Worm (Caenorhabditis elegans) whole organism, L3 larva: ENCODE data around the gene Y37D8A.26.

ENCODE experiments used
- R02D3.7 ChIP-seq: fragments of 150-350 bp; optimal IDR thresholded peaks from 2 replicates; lab custom pipeline; 2014; ENCODE audit warnings: missing biosample characterization, missing genetic modification characterization
- ZK546.5 ChIP-seq: sonication (generic microtip); optimal IDR thresholded peaks from 2 replicates; lab custom pipeline; 2017; ENCODE audit warnings: missing biosample characterization, missing genetic modification characterization
- aly-2 ChIP-seq: fragments of 150-350 bp; optimal IDR thresholded peaks from 2 replicates; lab custom pipeline; 2014; ENCODE audit warnings: missing biosample characterization, missing genetic modification characterization
- ama-1 ChIP-seq: fragments of 150-350 bp; optimal IDR thresholded peaks from 2 replicates; lab custom pipeline; 2018
- ceh-16 ChIP-seq: sonication (generic microtip); optimal IDR thresholded peaks from 2 replicates; lab custom pipeline; 2017; ENCODE audit warnings: missing biosample characterization, missing genetic modification characterization
- ceh-28 ChIP-seq: fragments of 150-350 bp; optimal IDR thresholded peaks from 2 replicates; lab custom pipeline; 2014; ENCODE audit warnings: missing biosample characterization, missing genetic modification reagents, missing genetic modification characterization
- ceh-82 ChIP-seq: fragments of 150-350 bp; optimal IDR thresholded peaks from 2 replicates; lab custom pipeline; 2014; ENCODE audit warnings: missing biosample characterization, missing genetic modification characterization
- daf-12 ChIP-seq: fragments of 150-350 bp; optimal IDR thresholded peaks from 2 replicates; lab custom pipeline; 2014; ENCODE audit warnings: missing biosample characterization, missing genetic modification reagents, missing genetic modification characterization
- elt-1 ChIP-seq: fragments of 150-350 bp; optimal IDR thresholded peaks from 2 replicates; lab custom pipeline; 2014; ENCODE audit warnings: missing biosample characterization, missing genetic modification characterization
- elt-2 ChIP-seq: sonication (generic microtip); optimal IDR thresholded peaks from 2 replicates; lab custom pipeline; 2016; ENCODE audit warnings: missing genetic modification reagents, mild to moderate bottlenecking, missing genetic modification characterization, missing compliant biosample characterization
- elt-3 ChIP-seq, 3 experiments: fragments of 150-350 bp in 1 of 3; sonication (generic microtip) in 2 of 3; optimal IDR thresholded peaks; 2 replicates in 2 of 3; 4 replicates in 1 of 3; lab custom pipeline; 2014 to 2017; ENCODE audit warnings: missing biosample characterization in 3 of 3, missing genetic modification characterization in 3 of 3
- eor-1 ChIP-seq, 2 experiments: fragments of 150-350 bp; optimal IDR thresholded peaks; 2 replicates each; lab custom pipeline; 2014 to 2018; ENCODE audit warnings: missing biosample characterization in 2 of 2, missing genetic modification characterization in 2 of 2
- fkh-10 ChIP-seq: sonication (generic microtip); optimal IDR thresholded peaks from 2 replicates; lab custom pipeline; 2017; ENCODE audit warnings: missing biosample characterization, missing genetic modification reagents, missing genetic modification characterization
- fkh-2 ChIP-seq: fragments of 150-350 bp; optimal IDR thresholded peaks from 2 replicates; lab custom pipeline; 2014; ENCODE audit warnings: missing biosample characterization, missing genetic modification reagents, missing genetic modification characterization
- hmg-11 ChIP-seq: sonication (generic microtip); optimal IDR thresholded peaks from 2 replicates; lab custom pipeline; 2016; ENCODE audit warnings: missing genetic modification characterization, missing compliant biosample characterization
- lin-15B ChIP-seq: fragments of 150-350 bp; optimal IDR thresholded peaks from 2 replicates; lab custom pipeline; 2014; ENCODE audit warnings: missing biosample characterization, missing genetic modification characterization
- lin-39 ChIP-seq: fragments of 150-350 bp; optimal IDR thresholded peaks from 2 replicates; lab custom pipeline; 2018; ENCODE audit warnings: missing biosample characterization, missing genetic modification reagents, missing genetic modification characterization
- lsy-12 ChIP-seq: sonication (generic microtip); optimal IDR thresholded peaks from 2 replicates; lab custom pipeline; 2016; ENCODE audit warnings: mild to moderate bottlenecking, missing genetic modification characterization, missing compliant biosample characterization
- mdl-1 ChIP-seq: fragments of 150-350 bp; optimal IDR thresholded peaks from 2 replicates; lab custom pipeline; 2014; ENCODE audit warnings: missing biosample characterization, missing genetic modification characterization
- nfya-1 ChIP-seq: sonication (generic microtip); optimal IDR thresholded peaks from 2 replicates; lab custom pipeline; 2017; ENCODE audit warnings: missing genetic modification characterization, mild to moderate bottlenecking, missing compliant biosample characterization, antibody characterized with exemption, moderate library complexity; ENCODE audit not compliant: insufficient read depth
- nhr-12 ChIP-seq: fragments of 150-350 bp; optimal IDR thresholded peaks from 2 replicates; lab custom pipeline; 2014; ENCODE audit warnings: missing biosample characterization, missing genetic modification characterization
- nhr-23 ChIP-seq: fragments of 150-350 bp; optimal IDR thresholded peaks from 2 replicates; lab custom pipeline; 2014; ENCODE audit warnings: missing biosample characterization, missing genetic modification reagents, missing genetic modification characterization
- nhr-25 ChIP-seq: sonication (generic microtip); optimal IDR thresholded peaks from 2 replicates; lab custom pipeline; 2017; ENCODE audit warnings: missing biosample characterization, missing genetic modification characterization
- nhr-43 ChIP-seq: sonication (generic microtip); optimal IDR thresholded peaks from 2 replicates; lab custom pipeline; 2016; ENCODE audit warnings: mild to moderate bottlenecking, missing genetic modification characterization, missing compliant biosample characterization; ENCODE audit not compliant: poor library complexity, severe bottlenecking
- nhr-67 ChIP-seq: fragments of 150-350 bp; optimal IDR thresholded peaks from 2 replicates; lab custom pipeline; 2014; ENCODE audit warnings: missing biosample characterization, missing genetic modification characterization
- nhr-77 ChIP-seq: fragments of 150-350 bp; optimal IDR thresholded peaks from 2 replicates; lab custom pipeline; 2014; ENCODE audit warnings: missing biosample characterization, missing genetic modification characterization
- sea-2 ChIP-seq: fragments of 150-350 bp; sonication (generic microtip); optimal IDR thresholded peaks from 4 replicates; lab custom pipeline; 2014; ENCODE audit warnings: missing biosample characterization, missing genetic modification reagents, missing genetic modification characterization
- skn-1 ChIP-seq: fragments of 150-350 bp; optimal IDR thresholded peaks from 2 replicates; lab custom pipeline; 2014; ENCODE audit warnings: missing biosample characterization, missing genetic modification characterization
- snpc-4 ChIP-seq: fragments of 150-350 bp; optimal IDR thresholded peaks from 2 replicates; lab custom pipeline; 2014; ENCODE audit warnings: missing biosample characterization, missing genetic modification characterization
- unc-39 ChIP-seq: sonication (generic microtip); optimal IDR thresholded peaks from 4 replicates; lab custom pipeline; 2017; ENCODE audit warnings: missing biosample characterization, missing genetic modification characterization
- zag-1 ChIP-seq: fragments of 150-350 bp; optimal IDR thresholded peaks from 2 replicates; lab custom pipeline; 2014; ENCODE audit warnings: missing biosample characterization, missing genetic modification characterization
- ztf-11 ChIP-seq: fragments of 150-350 bp; optimal IDR thresholded peaks from 2 replicates; lab custom pipeline; 2014; ENCODE audit warnings: missing biosample characterization, missing genetic modification characterization

Y37D8A.26 gene

DNA sequence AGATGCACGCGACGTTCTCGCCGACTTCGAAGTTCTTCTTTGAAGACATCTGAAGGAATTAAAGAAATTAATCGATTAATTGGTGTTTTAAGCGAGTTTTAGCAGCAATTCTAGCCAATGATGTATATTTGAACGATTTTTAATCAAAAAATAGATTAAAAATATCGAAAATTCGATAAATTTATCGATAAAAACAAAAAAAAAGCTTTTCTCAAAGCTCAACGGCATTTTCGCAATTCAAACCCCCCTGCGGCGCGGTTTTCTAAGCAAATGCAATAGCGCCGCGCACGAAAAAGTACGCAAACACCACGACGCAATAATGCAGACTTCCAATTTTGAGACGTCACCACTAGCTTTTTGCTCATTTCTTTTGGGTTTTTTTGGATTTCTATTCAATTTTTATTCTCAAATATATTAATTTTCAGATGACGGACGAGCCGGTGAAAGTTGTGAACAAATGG, 18.1 kb upstream of the Y37D8A.26 start, which contains the start of the genes mrg-1 and spcs-2 (continued):
- peak; percentile 21 for TF ChIP-seq fkh-10
- peak; percentile 85 for TF ChIP-seq nhr-25
- TF ChIP-seq fkh-2 = no peak
- peak; percentile 85 for TF ChIP-seq snpc-4 (tag; lab: Kevin White, UChicago)
- no peak for TF ChIP-seq unc-39 (tag; lab: Kevin White, UChicago)

DNA sequence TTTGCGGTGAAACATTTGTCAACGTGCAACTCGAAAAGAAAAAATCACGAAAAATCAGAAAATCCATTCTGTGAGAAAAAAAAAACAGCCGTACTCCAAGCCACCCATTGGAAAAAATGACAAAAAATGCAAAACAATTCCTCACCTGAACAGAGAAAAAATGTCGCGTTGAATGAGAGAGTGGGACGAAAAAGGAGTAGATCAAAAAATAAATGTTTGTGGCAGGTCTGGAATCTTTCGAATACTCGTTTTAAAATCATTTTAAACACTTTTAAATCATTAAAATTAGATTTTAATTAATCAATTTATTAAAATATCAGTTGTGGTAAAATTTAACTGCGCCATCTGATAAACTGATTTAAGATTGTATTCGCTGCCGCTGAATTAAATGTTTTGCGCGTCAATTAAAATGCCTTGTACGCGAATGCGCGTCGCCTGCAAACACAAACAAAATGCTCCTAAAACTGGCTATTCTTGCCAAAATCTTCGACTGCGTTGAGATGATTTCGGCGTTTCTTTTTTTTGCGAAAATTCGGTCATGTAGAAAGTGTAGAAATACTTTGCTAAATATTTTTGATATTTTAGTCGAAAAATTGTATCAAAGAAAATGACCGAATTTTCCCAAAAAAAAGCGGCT, 13.7 kb upstream of the Y37D8A.26 start, which contains the start of gene Y37D8A.6:
Gene Y37D8A.6, minus strand, starts transcription at position 238 of the 637 bp plus-strand sequence.
- TF ChIP-seq nfya-1 = peak; percentile 24
- no peak for TF ChIP-seq elt-1 (tag; lab: Kevin White, UChicago)
- TF ChIP-seq nhr-12 (tag; lab: Kevin White, UChicago) = no peak
- no peak for TF ChIP-seq daf-12
- TF ChIP-seq ceh-82 = no peak
- no peak for TF ChIP-seq ceh-16 (tag; lab: Kevin White, UChicago)
- peak; percentile 4 for TF ChIP-seq nhr-43 (tag; lab: Kevin White, UChicago)
- no peak for TF ChIP-seq skn-1 (tag; lab: Kevin White, UChicago)
- TF ChIP-seq fkh-10 = no peak
- no peak for TF ChIP-seq sea-2 (GFP tag; lab: Kevin White, UChicago)
- peak; percentile 52 for TF ChIP-seq hmg-11
- TF ChIP-seq elt-2 (tag; lab: Kevin White, UChicago) = no peak
- TF ChIP-seq fkh-2 = no peak
- no peak for TF ChIP-seq ama-1
- TF ChIP-seq nhr-67 (tag; lab: Kevin White, UChicago) = no peak
- peak; percentile 15 for TF ChIP-seq lin-15B (tag; lab: Kevin White, UChicago)
- no peak for TF ChIP-seq snpc-4 (tag; lab: Kevin White, UChicago)
- TF ChIP-seq nhr-77 (tag; lab: Kevin White, UChicago) = no peak

DNA sequence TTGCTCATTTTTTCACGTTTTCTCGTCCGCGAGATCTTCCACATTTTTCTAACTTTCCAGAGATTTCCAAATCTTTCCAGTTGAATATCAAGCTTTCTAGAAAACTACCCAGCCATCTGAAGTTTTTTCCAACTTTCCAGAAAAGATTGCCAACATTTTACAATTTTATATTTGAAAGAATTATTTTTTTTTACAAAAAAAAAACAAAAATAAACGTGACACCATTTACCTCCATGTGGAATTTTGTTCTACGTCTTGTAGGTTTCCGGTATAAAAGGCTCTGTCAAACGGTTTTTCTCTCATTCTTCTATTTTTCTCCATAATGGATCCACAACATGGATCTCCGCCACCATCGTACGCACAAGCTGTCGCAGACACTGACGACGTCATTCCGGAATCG, 8.1 kb upstream of the Y37D8A.26 start, which contains the start of gene Y37D8A.8:
Gene Y37D8A.8, plus strand, starts transcription at position 301 of the 400 bp plus-strand sequence.
- TF ChIP-seq lin-39 (tag; lab: Kevin White, UChicago) (no peak), aly-2 (tag; lab: Kevin White, UChicago) (no peak), zag-1 (no peak), eor-1 (tag; optimal IDR thresholded peaks at IDR 0.05; lab: Kevin White, UChicago) (no peak), R02D3.7 (tag; lab: Kevin White, UChicago) (no peak), sea-2 (GFP tag; lab: Kevin White, UChicago) (no peak), nhr-67 (tag; lab: Kevin White, UChicago) (no peak), nhr-23 (tag; lab: Kevin White, UChicago) (no peak), nfya-1 (no peak), lsy-12 (no peak), snpc-4 (tag; lab: Kevin White, UChicago) (no peak), ztf-11 (tag; lab: Kevin White, UChicago) (no peak)

DNA sequence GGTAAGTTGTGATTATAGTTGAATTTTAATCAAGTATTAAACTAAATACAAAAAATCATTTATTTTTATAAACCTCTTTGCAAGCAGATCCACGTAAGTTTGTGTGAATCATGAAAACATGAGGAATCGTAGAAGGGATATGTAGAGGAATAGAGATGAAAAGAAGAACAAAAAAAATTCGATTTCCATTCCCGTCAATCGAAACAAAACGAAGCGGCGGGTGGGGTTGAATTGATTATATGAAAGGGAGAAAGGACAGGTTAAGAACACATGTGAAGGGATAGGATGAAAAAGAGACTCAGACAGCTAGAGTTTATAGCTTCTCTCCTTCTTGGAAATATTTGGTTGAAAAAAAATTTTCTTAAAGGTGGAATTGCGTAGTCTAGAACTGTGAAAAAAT, 3.6 kb upstream of the Y37D8A.26 start:
- TF ChIP-seq nhr-25 (peak; percentile 28), ZK546.5 (tag; lab: Kevin White, UChicago) (no peak), nfya-1 (no peak)

DNA sequence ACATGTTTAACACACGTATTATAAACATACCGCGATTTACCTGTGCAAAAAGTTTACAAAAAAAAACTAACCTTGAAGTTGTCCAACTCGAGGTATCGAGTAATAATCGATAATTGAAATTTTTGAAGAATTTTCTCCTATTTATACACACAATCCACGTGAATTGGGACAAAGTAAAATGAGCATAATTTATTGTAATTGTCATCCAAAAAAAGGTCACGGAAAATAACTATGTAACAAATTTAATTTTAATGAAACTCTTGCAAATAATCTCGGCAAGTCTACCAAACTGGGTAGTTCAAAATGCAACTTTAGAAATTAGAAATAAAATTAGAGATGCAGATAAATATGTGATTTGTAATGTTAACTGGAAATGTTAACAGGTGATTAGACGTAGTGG, 1.1 kb downstream of the Y37D8A.26 start, which contains the start of gene Y37D8A.5:
Gene Y37D8A.5, minus strand, starts transcription at position 101 of the 400 bp plus-strand sequence.
- TF ChIP-seq mdl-1 (tag; lab: Kevin White, UChicago) (no peak), ceh-28 (peak; percentile 23)
- TF ChIP-seq, all 47 proteins: peak for 1

DNA sequence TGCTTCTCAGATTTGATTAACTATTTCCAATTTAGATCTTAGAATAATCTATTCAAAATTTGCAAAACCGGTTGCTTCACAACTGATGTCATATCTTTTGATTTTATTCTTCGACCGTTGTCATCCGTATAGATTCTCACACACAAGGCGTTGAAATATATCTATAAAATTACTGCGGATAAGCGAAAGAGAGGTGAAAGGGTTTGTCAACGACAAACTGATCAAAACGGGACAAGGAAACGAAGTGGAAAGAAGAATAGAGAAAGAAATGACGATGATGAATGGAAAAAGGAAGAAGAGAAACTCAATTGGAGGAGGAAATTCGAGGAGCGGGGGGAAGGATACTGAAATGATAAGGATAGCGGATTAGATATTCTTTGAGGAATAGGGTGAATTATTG, 5.5 kb downstream of the Y37D8A.26 start:
- TF ChIP-seq ceh-28 (peak; percentile 53), elt-3 (tag; optimal IDR thresholded peaks at IDR 0.05; lab: Kevin White, UChicago) (peak in 2 of 3 experiments; percentile 31 to 39), lin-39 (tag; lab: Kevin White, UChicago) (no peak)
